Worm (Caenorhabditis elegans): Measurements from ENCODE around the gene C05B5.2.

C05B5.2 gene

ce11 chrIII:9972192-9972811, 28.0 kb downstream of the C05B5.2 start:
- TF ChIP-seq him-1 (tag; optimal IDR thresholded peaks at IDR 0.05) (no peak), W03F9.2 (tag; optimal IDR thresholded peaks at IDR 0.05) (no peak), dao-5 (tag; optimal IDR thresholded peaks at IDR 0.05) (no peak)

ce11 chrIII:9969371-9969770, 31.0 kb downstream of the C05B5.2 start:
- no peak for TF ChIP-seq W03F9.2 (tag; optimal IDR thresholded peaks at IDR 0.05)
- no peak for TF ChIP-seq him-1 (tag; optimal IDR thresholded peaks at IDR 0.05)
- no peak for TF ChIP-seq dao-5 (tag; optimal IDR thresholded peaks at IDR 0.05)

- TF ChIP-seq dao-5 (tag; optimal IDR thresholded peaks at IDR 0.05) (no peak), him-1 (tag; optimal IDR thresholded peaks at IDR 0.05) (no peak), W03F9.2 (tag; optimal IDR thresholded peaks at IDR 0.05) (no peak)
Measured at ce11 chrIII:9965444-9965843, 34.9 kb downstream of the C05B5.2 start.

ce11 chrIII:9964416-9964815, 35.9 kb downstream of the C05B5.2 start:
- no peak for TF ChIP-seq W03F9.2 (tag; optimal IDR thresholded peaks at IDR 0.05)
- no peak for TF ChIP-seq him-1 (tag; optimal IDR thresholded peaks at IDR 0.05)
- no peak for TF ChIP-seq dao-5 (tag; optimal IDR thresholded peaks at IDR 0.05)

- TF ChIP-seq W03F9.2 (tag; optimal IDR thresholded peaks at IDR 0.05) (no peak), dao-5 (tag; optimal IDR thresholded peaks at IDR 0.05) (no peak), him-1 (tag; optimal IDR thresholded peaks at IDR 0.05) (no peak)
Measured at ce11 chrIII:9963447-9963846, 36.9 kb downstream of the C05B5.2 start.

- TF ChIP-seq him-1 (tag; optimal IDR thresholded peaks at IDR 0.05) (no peak), W03F9.2 (tag; optimal IDR thresholded peaks at IDR 0.05) (peak; percentile 19)
Measured at ce11 chrIII:9956665-9957401, 43.5 kb downstream of the C05B5.2 start, which contains the start of gene alx-1. Gene alx-1 (plus strand): TSS chrIII:9957351.

ce11 chrIII:9956123-9956522, 44.2 kb downstream of the C05B5.2 start, which contains the start of gene mog-1:
Gene mog-1 (minus strand): TSS chrIII:9956215.
- TF ChIP-seq W03F9.2 (tag; optimal IDR thresholded peaks at IDR 0.05), result peak; percentile 24
- TF ChIP-seq dao-5 (tag; optimal IDR thresholded peaks at IDR 0.05), result no peak
- TF ChIP-seq him-1 (tag; optimal IDR thresholded peaks at IDR 0.05), result no peak

- TF ChIP-seq W03F9.2 (tag; optimal IDR thresholded peaks at IDR 0.05) (no peak), dao-5 (tag; optimal IDR thresholded peaks at IDR 0.05) (no peak), him-1 (tag; optimal IDR thresholded peaks at IDR 0.05) (no peak)
Measured at ce11 chrIII:9951864-9952263, 48.5 kb downstream of the C05B5.2 start, which contains the start of gene K03H1.11. Gene K03H1.11 (minus strand): TSS chrIII:9951964.

- TF ChIP-seq dao-5 (tag; optimal IDR thresholded peaks at IDR 0.05) (no peak), W03F9.2 (tag; optimal IDR thresholded peaks at IDR 0.05) (no peak), him-1 (tag; optimal IDR thresholded peaks at IDR 0.05) (no peak)
Measured at ce11 chrIII:9950244-9950643, 50.1 kb downstream of the C05B5.2 start, which contains the start of gene K03H1.13. Gene K03H1.13 (minus strand): TSS chrIII:9950344.
